Fruit fly (Drosophila melanogaster): ENCODE results near the gene CG32017.

The CG32017 gene

dm6 chr4:1112867-1113769 is 48.8 kb downstream of the CG32017 start (continued):
- TF ChIP-seq CG7963 (GFP tag; IDR thresholded peaks at IDR 0.05; ENCODE audit: partially characterized antibody): no peak
- no peak for TF ChIP-seq nerfin-1 (tag; optimal IDR thresholded peaks at IDR 0.05)
- TF ChIP-seq pita (GFP tag; optimal IDR thresholded peaks at IDR 0.05): peak; percentile 89
- TF ChIP-seq MBD-R2 (GFP tag; IDR thresholded peaks at IDR 0.05): no peak; the same call in 1 of the 2 replicates
- peak; percentile 90 for TF ChIP-seq tin (GFP tag; optimal IDR thresholded peaks at IDR 0.05)
- no peak for TF ChIP-seq cg (GFP tag; optimal IDR thresholded peaks at IDR 0.05)
- TF ChIP-seq CG2202 (tag; optimal IDR thresholded peaks at IDR 0.05): peak; percentile 87
- TF ChIP-seq Sox100B (GFP tag; optimal IDR thresholded peaks at IDR 0.05): peak; percentile 85
- peak; percentile 83 for TF ChIP-seq gro (GFP tag; optimal IDR thresholded peaks at IDR 0.05)
- TF ChIP-seq insv (GFP tag; optimal IDR thresholded peaks at IDR 0.05): peak in 1 of 2 experiments; percentile 73
- TF ChIP-seq pnt (GFP tag; optimal IDR thresholded peaks at IDR 0.05): peak; percentile 94
- peak; percentile 85 for TF ChIP-seq CG33213 (GFP tag; optimal IDR thresholded peaks at IDR 0.05)
- TF ChIP-seq ara (GFP tag; IDR thresholded peaks at IDR 0.05): no peak
- TF ChIP-seq gce (GFP tag; IDR thresholded peaks at IDR 0.05): no peak

DNA sequence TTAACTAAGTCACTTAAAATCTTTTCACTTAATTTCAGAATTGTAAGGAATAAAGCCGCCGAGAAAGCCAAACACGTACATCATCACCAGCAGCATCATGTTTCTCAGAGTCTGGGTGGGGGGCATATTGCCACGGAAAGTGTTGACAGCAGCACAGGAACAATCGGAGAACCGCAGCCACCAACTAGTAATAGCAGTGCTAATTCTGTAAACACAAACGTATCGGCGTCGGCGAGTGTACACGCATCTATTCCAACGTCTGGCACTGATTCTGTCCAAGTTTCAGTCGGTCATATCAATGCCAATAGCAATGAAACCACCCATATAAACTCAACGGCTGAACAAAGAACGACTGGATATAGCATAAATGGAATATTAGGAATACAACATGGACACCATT is 55.8 kb downstream of the CG32017 start:
- peak; percentile 94 for TF ChIP-seq CG2199 (GFP tag; IDR thresholded peaks at IDR 0.05)
- TF ChIP-seq Hr39 (optimal IDR thresholded peaks at IDR 0.05): no peak
- TF ChIP-seq fd3F (GFP tag; optimal IDR thresholded peaks at IDR 0.05): no peak
- TF ChIP-seq stwl (tag; optimal IDR thresholded peaks at IDR 0.05): no peak

DNA sequence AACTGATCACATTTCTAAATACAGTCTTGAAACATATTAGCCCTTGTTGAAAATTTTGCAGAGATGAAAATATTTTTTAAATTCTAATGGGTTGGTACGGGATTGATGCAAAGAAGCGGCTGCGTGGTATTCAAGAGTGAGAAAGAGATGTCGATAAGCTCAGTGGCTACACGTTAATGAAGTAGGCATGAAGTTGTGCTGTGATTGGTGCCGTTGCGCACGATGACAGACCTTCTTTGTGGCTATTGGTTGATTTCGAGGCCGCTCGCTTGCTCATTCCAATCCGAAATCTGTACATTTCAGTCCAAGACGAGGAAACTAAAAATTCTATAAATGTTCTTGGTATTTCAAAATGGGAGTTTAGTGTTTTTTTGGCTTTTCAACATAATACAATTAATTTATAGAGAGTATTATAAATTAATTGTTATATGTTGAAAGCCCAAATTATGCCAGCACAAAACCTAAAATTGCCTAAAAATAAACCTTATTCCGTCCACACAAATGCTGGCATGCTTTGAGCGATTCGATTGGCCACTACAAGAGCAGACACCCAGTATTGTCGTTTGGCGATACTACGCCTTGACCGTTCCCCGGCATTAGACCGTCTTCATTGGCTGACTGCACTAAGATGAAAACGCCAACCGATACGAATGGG is 64.2 kb downstream of the CG32017 start:
- TF ChIP-seq CG10321 (GFP tag; IDR thresholded peaks at IDR 0.05): peak; percentile 85
- peak; percentile 76; the same call in 2 of the 3 replicates for TF ChIP-seq CG2199 (GFP tag; IDR thresholded peaks at IDR 0.05)
- no peak for TF ChIP-seq CG1233 (GFP tag; optimal IDR thresholded peaks at IDR 0.05)
- peak; percentile 99 for TF ChIP-seq Nf-YB (GFP tag; optimal IDR thresholded peaks at IDR 0.05)
- no peak for TF ChIP-seq CG6765 (GFP tag; optimal IDR thresholded peaks at IDR 0.05)
- peak; percentile 98 for TF ChIP-seq Nf-YC (tag; optimal IDR thresholded peaks at IDR 0.05)
- no peak for TF ChIP-seq toy (GFP tag; IDR thresholded peaks at IDR 0.05)
- TF ChIP-seq CoRest (tag; optimal IDR thresholded peaks at IDR 0.05): no peak
- TF ChIP-seq az2 (GFP tag; optimal IDR thresholded peaks at IDR 0.05): no peak
- TF ChIP-seq nau (GFP tag; optimal IDR thresholded peaks at IDR 0.05): no peak
- no peak for TF ChIP-seq CG14965 (GFP tag; optimal IDR thresholded peaks at IDR 0.05; ENCODE audit: borderline replicate concordance)
- TF ChIP-seq Nf-YA (GFP tag; IDR thresholded peaks at IDR 0.05): peak; percentile 79
- peak; percentile 24 for TF ChIP-seq Jarid2 (GFP tag; optimal IDR thresholded peaks at IDR 0.05)
- no peak for TF ChIP-seq peb (GFP tag; IDR thresholded peaks at IDR 0.05)

dm6 chr4:1093446-1093845 is 68.5 kb downstream of the CG32017 start:
- TF ChIP-seq D19A (tag; optimal IDR thresholded peaks at IDR 0.05) (peak; percentile 54), CG7271 (tag; optimal IDR thresholded peaks at IDR 0.05) (no peak), CG9437 (GFP tag; optimal IDR thresholded peaks at IDR 0.05) (no peak), lola (GFP tag; optimal IDR thresholded peaks at IDR 0.05) (peak in 1 of 3 experiments; percentile 44), Six4 (GFP tag; optimal IDR thresholded peaks at IDR 0.05) (no peak), stwl (tag; optimal IDR thresholded peaks at IDR 0.05) (no peak), zf30C (GFP tag; optimal IDR thresholded peaks at IDR 0.05) (peak; percentile 53), gem (tag; optimal IDR thresholded peaks at IDR 0.05) (peak; percentile 52), Nf-YC (tag; optimal IDR thresholded peaks at IDR 0.05) (peak; percentile 8), CG3838 (GFP tag; optimal IDR thresholded peaks at IDR 0.05) (no peak), sc (optimal IDR thresholded peaks at IDR 0.05) (no peak), sc (GFP tag; optimal IDR thresholded peaks at IDR 0.05) (peak; percentile 19), CG11695 (GFP tag; IDR thresholded peaks at IDR 0.05) (no peak), dmrt11E (tag; optimal IDR thresholded peaks at IDR 0.05) (peak; percentile 53), sug (tag; optimal IDR thresholded peaks at IDR 0.05) (no peak), mam (GFP tag; optimal IDR thresholded peaks at IDR 0.05) (no peak)
